Worm (Caenorhabditis elegans) whole organism, midembryonic: Measurements from ENCODE around the gene his-69.

ENCODE experiments used
- flt-1 ChIP-seq: fragments of 200-800 bp; sonication (Bioruptor generic); IDR thresholded peaks from 2 replicates; pipeline ENCODE4 v1.3.6; 2022; ENCODE audit warnings: missing genetic modification characterization, missing compliant biosample characterization
- med-1 ChIP-seq: sonication (generic microtip); optimal IDR thresholded peaks from 2 replicates; lab custom pipeline; 2017; ENCODE audit warnings: missing genetic modification characterization, mild to moderate bottlenecking, missing compliant biosample characterization, antibody characterized with exemption, missing genetic modification reagents; ENCODE audit not compliant: insufficient read depth
- ztf-29 ChIP-seq: fragments of 200-800 bp; sonication (Bioruptor generic); IDR thresholded peaks from 2 replicates; pipeline ENCODE4 v1.3.6; 2022; ENCODE audit warnings: missing genetic modification reagents, missing genetic modification characterization, missing compliant biosample characterization

- TF ChIP-seq med-1 (GFP tag; lab: Kevin White, UChicago) = no peak
- no peak for TF ChIP-seq flt-1 (GFP tag; lab: Robert Waterston, UW)
- TF ChIP-seq ztf-29 = no peak
These were observed at the start of gene his-69 for ce11 chrIII:4058643-4059042.
